Fruit fly (Drosophila melanogaster): ENCODE data around the gene Ubc84D.
A peak's percentile ranks its signal among the peaks of the same experiment; 100 is the strongest.

Gene Ubc84D

dm6 chr3R:7492099-7492498 lies 27.2 kb downstream of the Ubc84D start (continued):
- no peak for TF ChIP-seq tap (tag; optimal IDR thresholded peaks at IDR 0.05)
- peak; percentile 69 for TF ChIP-seq ERR (GFP tag; optimal IDR thresholded peaks at IDR 0.05)
- no peak for TF ChIP-seq CG8281 (tag; optimal IDR thresholded peaks at IDR 0.05)
- no peak for TF ChIP-seq CG2712 (tag; optimal IDR thresholded peaks at IDR 0.05)
- no peak for TF ChIP-seq sens-2 (GFP tag; IDR thresholded peaks at IDR 0.05)
- peak; percentile 14 for TF ChIP-seq Dip3 (GFP tag; optimal IDR thresholded peaks at IDR 0.05)
- TF ChIP-seq CG8765 (GFP tag; IDR thresholded peaks at IDR 0.05), result no peak
- TF ChIP-seq CG15514 (GFP tag; optimal IDR thresholded peaks at IDR 0.05), result peak; percentile 9
- TF ChIP-seq yki (optimal IDR thresholded peaks at IDR 0.05), result no peak
- no peak for TF ChIP-seq B-H2 (GFP tag; optimal IDR thresholded peaks at IDR 0.05)
- no peak for TF ChIP-seq CG11723 (GFP tag; optimal IDR thresholded peaks at IDR 0.05)
- peak; percentile 51 for TF ChIP-seq CG7839 (tag; optimal IDR thresholded peaks at IDR 0.05)
- no peak for TF ChIP-seq CG14965 (GFP tag; optimal IDR thresholded peaks at IDR 0.05; ENCODE audit: borderline replicate concordance)
- peak; percentile 83 for TF ChIP-seq onecut (GFP tag; IDR thresholded peaks at IDR 0.05)
- TF ChIP-seq bigmax (GFP tag; optimal IDR thresholded peaks at IDR 0.05), result no peak
- no peak for TF ChIP-seq ewg (GFP tag; optimal IDR thresholded peaks at IDR 0.05)
- no peak for TF ChIP-seq da (GFP tag; optimal IDR thresholded peaks at IDR 0.05)
- TF ChIP-seq Sry-β (GFP tag; optimal IDR thresholded peaks at IDR 0.05), result no peak
- TF ChIP-seq Awh (GFP tag; IDR thresholded peaks at IDR 0.05), result no peak; the same call in 1 of the 2 replicates
- TF ChIP-seq CG15601 (tag; optimal IDR thresholded peaks at IDR 0.05), result no peak
- no peak for TF ChIP-seq Neu2 (GFP tag; optimal IDR thresholded peaks at IDR 0.05; ENCODE audit: borderline replicate concordance)
- no peak for TF ChIP-seq kni (GFP tag; optimal IDR thresholded peaks at IDR 0.05)
- TF ChIP-seq caup (GFP tag; optimal IDR thresholded peaks at IDR 0.05; ENCODE audit: severe bottlenecking), result no peak
- TF ChIP-seq insv (GFP tag; optimal IDR thresholded peaks at IDR 0.05), result no peak
- TF ChIP-seq hth (optimal IDR thresholded peaks at IDR 0.05), result no peak
- TF ChIP-seq Hr78 (GFP tag; optimal IDR thresholded peaks at IDR 0.05), result no peak
- TF ChIP-seq CG4424 (GFP tag; optimal IDR thresholded peaks at IDR 0.05), result peak; percentile 16
- TF ChIP-seq CHES-1-like (GFP tag; optimal IDR thresholded peaks at IDR 0.05), result no peak
- TF ChIP-seq CG2199 (GFP tag; IDR thresholded peaks at IDR 0.05), result 0 out of 3 replicates have a peak, but pooled peaks have one; percentile 14
- no peak for TF ChIP-seq CG18764 (GFP tag; optimal IDR thresholded peaks at IDR 0.05)
- TF ChIP-seq ranshi (GFP tag; IDR thresholded peaks at IDR 0.05), result no peak
- no peak for TF ChIP-seq pho (GFP tag; optimal IDR thresholded peaks at IDR 0.05)
- no peak for TF ChIP-seq ash1 (GFP tag; optimal IDR thresholded peaks at IDR 0.05)
- peak; percentile 34; the same call in 1 of the 2 replicates for TF ChIP-seq vvl (GFP tag; IDR thresholded peaks at IDR 0.05)
- no peak for TF ChIP-seq CG31365 (tag; optimal IDR thresholded peaks at IDR 0.05)
- TF ChIP-seq stc (GFP tag; IDR thresholded peaks at IDR 0.05), result no peak
- no peak for TF ChIP-seq CG4404 (GFP tag; IDR thresholded peaks at IDR 0.05)
- no peak for TF ChIP-seq CG17912 (GFP tag; optimal IDR thresholded peaks at IDR 0.05)
- TF ChIP-seq oc (tag; optimal IDR thresholded peaks at IDR 0.05), result no peak
- peak; percentile 51 for TF ChIP-seq gem (tag; optimal IDR thresholded peaks at IDR 0.05)
- TF ChIP-seq Antp (GFP tag; optimal IDR thresholded peaks at IDR 0.05), result no peak
- TF ChIP-seq CG6254 (GFP tag; optimal IDR thresholded peaks at IDR 0.05), result no peak
- TF ChIP-seq HHEX (GFP tag; optimal IDR thresholded peaks at IDR 0.05), result no peak
- peak; percentile 23 for TF ChIP-seq ems (GFP tag; optimal IDR thresholded peaks at IDR 0.05)
- no peak for TF ChIP-seq croc (GFP tag; conservative IDR thresholded peaks at IDR 0.05)
- TF ChIP-seq NC2α (GFP tag; optimal IDR thresholded peaks at IDR 0.05), result no peak
- TF ChIP-seq Taf1 (GFP tag; IDR thresholded peaks at IDR 0.05), result no peak
- TF ChIP-seq Rfx (GFP tag; IDR thresholded peaks at IDR 0.05), result peak; percentile 46
- TF ChIP-seq HmgZ (tag; optimal IDR thresholded peaks at IDR 0.05), result peak; percentile 33
- TF ChIP-seq br (optimal IDR thresholded peaks at IDR 0.05), result no peak
- no peak for TF ChIP-seq cato (GFP tag; optimal IDR thresholded peaks at IDR 0.05; ENCODE audit: borderline replicate concordance)
- no peak for TF ChIP-seq CTCF (GFP tag; optimal IDR thresholded peaks at IDR 0.05)
- no peak for TF ChIP-seq CG4617 (GFP tag; optimal IDR thresholded peaks at IDR 0.05; ENCODE audit: borderline replicate concordance)
